Fruit fly (Drosophila melanogaster) whole organism, embryonic: ENCODE measurements around the gene FipoQ.

Source experiments
- ATbp ChIP-seq: fragments of 200-800 bp; sonication (Bioruptor generic); optimal IDR thresholded peaks from 2 replicates; lab custom pipeline; 2017; ENCODE audit warnings: missing biosample characterization, mild to moderate bottlenecking, missing genetic modification characterization, missing genetic modification reagents
- Bgb ChIP-seq: fragments of 200-800 bp; sonication (Bioruptor generic); IDR thresholded peaks from 2 replicates; pipeline ENCODE4 v1.3.6; 2022; ENCODE audit warnings: missing biosample characterization, missing genetic modification characterization; ENCODE audit not compliant: partially characterized antibody
- CG10462 ChIP-seq: fragments of 200-800 bp; sonication (Bioruptor generic); optimal IDR thresholded peaks from 2 replicates; lab custom pipeline; 2016; ENCODE audit warnings: missing biosample characterization, missing genetic modification characterization
- CG10565 ChIP-seq: fragments of 200-800 bp; sonication (Bioruptor generic); optimal IDR thresholded peaks from 3 replicates; lab custom pipeline; 2016; ENCODE audit warnings: missing biosample characterization, mild to moderate bottlenecking, missing genetic modification characterization
- CG11456 ChIP-seq: fragments of 200-800 bp; sonication (Bioruptor generic); IDR thresholded peaks from 3 replicates; pipeline ENCODE4 v1.3.6; 2022; ENCODE audit warnings: missing biosample characterization, missing genetic modification characterization
- CG12071 ChIP-seq: fragments of 200-800 bp; sonication (Bioruptor generic); optimal IDR thresholded peaks from 3 replicates; lab custom pipeline; 2018; ENCODE audit warnings: missing biosample characterization, mild to moderate bottlenecking, missing genetic modification characterization
- CG1233 ChIP-seq: fragments of 200-800 bp; sonication (Bioruptor generic); optimal IDR thresholded peaks from 4 replicates; lab custom pipeline; 2018; ENCODE audit warnings: missing biosample characterization, mild to moderate bottlenecking, missing genetic modification characterization
- CG12744 ChIP-seq: fragments of 200-800 bp; sonication (Bioruptor generic); optimal IDR thresholded peaks from 2 replicates; lab custom pipeline; 2016; ENCODE audit warnings: missing biosample characterization, missing genetic modification characterization
- CG14050 ChIP-seq: fragments of 200-800 bp; sonication (Bioruptor generic); IDR thresholded peaks from 3 replicates; pipeline ENCODE4 v1.3.6; 2022; ENCODE audit warnings: missing biosample characterization, missing genetic modification characterization
- CG14441 ChIP-seq: fragments of 200-800 bp; sonication (Bioruptor generic); IDR thresholded peaks from 2 replicates; pipeline ENCODE4 v1.3.6; 2022; ENCODE audit warnings: missing biosample characterization, missing genetic modification characterization
- CG2875 ChIP-seq: fragments of 200-800 bp; sonication (Bioruptor generic); optimal IDR thresholded peaks from 2 replicates; lab custom pipeline; 2017; ENCODE audit warnings: missing biosample characterization, mild to moderate bottlenecking, missing genetic modification characterization, missing genetic modification reagents
- CG3065 ChIP-seq: fragments of 200-800 bp; sonication (Bioruptor generic); optimal IDR thresholded peaks from 2 replicates; lab custom pipeline; 2016; ENCODE audit warnings: missing biosample characterization, missing genetic modification characterization
- CG4282 ChIP-seq: fragments of 200-800 bp; sonication (Bioruptor generic); optimal IDR thresholded peaks from 2 replicates; lab custom pipeline; 2016; ENCODE audit warnings: missing biosample characterization, missing genetic modification characterization
- CG43689 ChIP-seq: fragments of 200-800 bp; sonication (Bioruptor generic); IDR thresholded peaks from 2 replicates; pipeline ENCODE4 v1.3.6; 2022; ENCODE audit warnings: missing biosample characterization, missing genetic modification characterization
- CG4707 ChIP-seq: fragments of 200-800 bp; sonication (Bioruptor generic); optimal IDR thresholded peaks from 2 replicates; lab custom pipeline; 2018; ENCODE audit warnings: missing biosample characterization, mild to moderate bottlenecking, missing genetic modification characterization, moderate library complexity
- CG6175 ChIP-seq: fragments of 200-800 bp; sonication (Bioruptor generic); IDR thresholded peaks from 3 replicates; pipeline ENCODE4 v1.3.6; 2022; ENCODE audit warnings: missing biosample characterization, missing genetic modification characterization
- CG8765 ChIP-seq: fragments of 200-800 bp; sonication (Bioruptor generic); IDR thresholded peaks from 2 replicates; pipeline ENCODE4 v1.3.6; 2022; ENCODE audit warnings: missing biosample characterization, missing genetic modification characterization
- CG9797 ChIP-seq: fragments of 200-800 bp; sonication (Bioruptor generic); optimal IDR thresholded peaks from 3 replicates; lab custom pipeline; 2018; ENCODE audit warnings: missing biosample characterization, mild to moderate bottlenecking, missing genetic modification characterization
- CkIIα-i1 ChIP-seq: fragments of 200-800 bp; sonication (Bioruptor generic); IDR thresholded peaks from 2 replicates; pipeline ENCODE4 v1.3.6; 2022; ENCODE audit warnings: missing biosample characterization, missing genetic modification characterization
- Dll ChIP-seq: fragments of 200-800 bp; sonication (Bioruptor generic); IDR thresholded peaks from 4 replicates; pipeline ENCODE4 v1.3.6; 2022; ENCODE audit warnings: missing biosample characterization, missing genetic modification characterization; ENCODE audit not compliant: partially characterized antibody
- Doc3 ChIP-seq: fragments of 200-800 bp; sonication (Bioruptor generic); IDR thresholded peaks from 3 replicates; pipeline ENCODE4 v1.3.6; 2022; ENCODE audit warnings: missing biosample characterization, missing genetic modification characterization; ENCODE audit not compliant: partially characterized antibody
- Dp ChIP-seq: fragments of 200-800 bp; sonication (Bioruptor generic); optimal IDR thresholded peaks from 2 replicates; lab custom pipeline; 2018; ENCODE audit warnings: missing biosample characterization, mild to moderate bottlenecking, missing genetic modification characterization, moderate library complexity
- GATAe ChIP-seq: fragments of 200-800 bp; sonication (Bioruptor generic); conservative IDR thresholded peaks from 2 replicates; pipeline ENCODE4 v1.3.6; 2022; ENCODE audit warnings: missing biosample characterization, missing genetic modification characterization
- H2.0 ChIP-seq: fragments of 200-800 bp; sonication (Bioruptor generic); IDR thresholded peaks from 2 replicates; pipeline ENCODE4 v1.3.6; 2022; ENCODE audit warnings: missing biosample characterization, missing genetic modification characterization
- HLH54F ChIP-seq: fragments of 200-800 bp; sonication (Bioruptor generic); optimal IDR thresholded peaks from 3 replicates; lab custom pipeline; 2016; ENCODE audit warnings: missing biosample characterization, missing genetic modification characterization
- HmgD ChIP-seq: fragments of 200-800 bp; sonication (Bioruptor generic); optimal IDR thresholded peaks from 3 replicates; lab custom pipeline; 2016; ENCODE audit warnings: missing biosample characterization, missing genetic modification characterization
- Hr51 ChIP-seq, 2 experiments: fragments of 200-800 bp; sonication (Bioruptor generic); optimal IDR thresholded peaks; 2 replicates in 1 of 2; 3 replicates in 1 of 2; lab custom pipeline; 2016 to 2018; ENCODE audit warnings: missing biosample characterization in 2 of 2, missing genetic modification characterization in 2 of 2, mild to moderate bottlenecking in 1 of 2, moderate library complexity in 1 of 2
- Kr ChIP-seq: fragments of 200-800 bp; sonication (Bioruptor generic); optimal IDR thresholded peaks from 2 replicates; lab custom pipeline; 2017; ENCODE audit warnings: missing biosample characterization, mild to moderate bottlenecking, missing genetic modification characterization
- NfI ChIP-seq: fragments of 200-800 bp; sonication (Bioruptor generic); optimal IDR thresholded peaks from 3 replicates; lab custom pipeline; 2018; ENCODE audit warnings: missing biosample characterization, mild to moderate bottlenecking, missing genetic modification characterization, moderate library complexity
- Oaz ChIP-seq: fragments of 200-800 bp; sonication (Bioruptor generic); IDR thresholded peaks from 2 replicates; pipeline ENCODE4 v1.3.6; 2022; ENCODE audit warnings: missing biosample characterization, missing genetic modification characterization
- Poxn ChIP-seq: fragments of 200-800 bp; sonication (Bioruptor generic); IDR thresholded peaks from 2 replicates; pipeline ENCODE4 v1.3.6; 2022; ENCODE audit warnings: missing biosample characterization, missing genetic modification characterization
- ac ChIP-seq: fragments of 200-800 bp; sonication (Bioruptor generic); optimal IDR thresholded peaks from 3 replicates; lab custom pipeline; 2017; ENCODE audit warnings: missing biosample characterization, mild to moderate bottlenecking, missing genetic modification characterization
- ap ChIP-seq: fragments of 200-800 bp; sonication (Bioruptor generic); IDR thresholded peaks from 2 replicates; pipeline ENCODE4 v1.3.6; 2022; ENCODE audit warnings: missing biosample characterization, missing genetic modification characterization
- ase ChIP-seq: fragments of 200-800 bp; sonication (Bioruptor generic); IDR thresholded peaks from 3 replicates; pipeline ENCODE4 v1.3.6; 2022; ENCODE audit warnings: missing biosample characterization, missing genetic modification characterization
- bab2 ChIP-seq: fragments of 200-800 bp; sonication (Bioruptor generic); optimal IDR thresholded peaks from 2 replicates; lab custom pipeline; 2016; ENCODE audit warnings: missing biosample characterization, missing genetic modification characterization
- cato ChIP-seq: fragments of 200-800 bp; sonication (Bioruptor generic); optimal IDR thresholded peaks from 2 replicates; lab custom pipeline; 2016; ENCODE audit warnings: missing biosample characterization, missing genetic modification characterization, borderline replicate concordance
- dmrt99B ChIP-seq: fragments of 200-800 bp; sonication (Bioruptor generic); optimal IDR thresholded peaks from 2 replicates; lab custom pipeline; 2018; ENCODE audit warnings: missing biosample characterization, mild to moderate bottlenecking, missing genetic modification characterization, moderate library complexity
- fu2 ChIP-seq: fragments of 200-800 bp; sonication (Bioruptor generic); optimal IDR thresholded peaks from 2 replicates; lab custom pipeline; 2016; ENCODE audit warnings: missing biosample characterization, missing genetic modification characterization
- gt ChIP-seq: fragments of 200-800 bp; sonication (Bioruptor generic); IDR thresholded peaks from 2 replicates; pipeline ENCODE4 v1.3.6; 2022; ENCODE audit warnings: missing biosample characterization, missing genetic modification characterization
- hth ChIP-seq: fragments of >200 bp; optimal IDR thresholded peaks from 2 replicates; lab custom pipeline; 2017; ENCODE audit warnings: inconsistent platforms
- jigr1 ChIP-seq: fragments of 200-800 bp; sonication (Bioruptor generic); IDR thresholded peaks from 3 replicates; pipeline ENCODE4 v1.3.6; 2022; ENCODE audit warnings: missing biosample characterization, missing genetic modification characterization
- luna ChIP-seq: fragments of 200-800 bp; sonication (Bioruptor generic); optimal IDR thresholded peaks from 2 replicates; lab custom pipeline; 2016; ENCODE audit warnings: missing biosample characterization, missing genetic modification characterization
- pita ChIP-seq: fragments of 200-800 bp; sonication (Bioruptor generic); optimal IDR thresholded peaks from 2 replicates; lab custom pipeline; 2017; ENCODE audit warnings: missing biosample characterization, mild to moderate bottlenecking, missing genetic modification characterization
- pum ChIP-seq: fragments of 200-800 bp; sonication (Bioruptor generic); optimal IDR thresholded peaks from 2 replicates; lab custom pipeline; 2016; ENCODE audit warnings: missing biosample characterization, missing genetic modification characterization
- pzg ChIP-seq: fragments of 200-800 bp; sonication (Bioruptor generic); optimal IDR thresholded peaks from 3 replicates; lab custom pipeline; 2018; ENCODE audit warnings: missing biosample characterization, mild to moderate bottlenecking, missing genetic modification characterization, moderate library complexity
- ro ChIP-seq: fragments of 200-800 bp; sonication (Bioruptor generic); IDR thresholded peaks from 2 replicates; pipeline ENCODE4 v1.3.6; 2022; ENCODE audit warnings: missing biosample characterization, missing genetic modification characterization
- row ChIP-seq: fragments of 200-800 bp; sonication (Bioruptor generic); IDR thresholded peaks from 3 replicates; pipeline ENCODE4 v1.3.6; 2022; ENCODE audit warnings: missing biosample characterization, missing genetic modification characterization
- slp2 ChIP-seq: fragments of 200-800 bp; sonication (Bioruptor generic); optimal IDR thresholded peaks from 2 replicates; lab custom pipeline; 2016; ENCODE audit warnings: missing biosample characterization, missing genetic modification characterization
- sob ChIP-seq: fragments of 200-800 bp; sonication (Bioruptor generic); IDR thresholded peaks from 2 replicates; pipeline ENCODE4 v1.3.6; 2022; ENCODE audit warnings: missing biosample characterization, missing genetic modification characterization
- tap ChIP-seq: fragments of 200-800 bp; optimal IDR thresholded peaks from 3 replicates; lab custom pipeline; 2019; ENCODE audit warnings: missing biosample characterization, mild to moderate bottlenecking, missing genetic modification characterization, moderate library complexity
- vvl ChIP-seq: fragments of 200-800 bp; sonication (Bioruptor generic); IDR thresholded peaks from 2 replicates; pipeline ENCODE4 v1.3.6; 2022; ENCODE audit warnings: missing biosample characterization, missing genetic modification characterization

The FipoQ gene

DNA sequence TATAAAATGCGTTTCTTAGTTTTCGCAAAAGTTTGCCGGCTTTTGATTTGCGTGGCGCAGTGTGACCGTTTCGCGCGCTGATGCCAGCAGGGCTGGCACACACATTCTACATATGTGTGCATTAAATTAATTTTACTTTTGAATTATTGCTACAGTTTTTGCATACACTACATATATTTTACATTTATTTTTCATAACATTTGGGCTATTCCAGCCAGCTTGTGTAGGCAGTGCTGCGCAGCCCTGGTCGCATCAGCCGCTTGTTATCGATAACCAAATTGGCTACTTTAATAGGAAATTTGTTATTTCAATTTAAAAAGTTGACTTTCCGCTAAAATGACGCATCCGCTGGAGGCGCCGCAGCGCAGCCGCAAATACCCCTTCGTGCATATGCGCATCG, 5.4 kb upstream of the FipoQ start, which contains the start of the genes CG2321 and CG2006 (continued):
- TF ChIP-seq Doc3 (GFP tag; lab: Robert Waterston, UW) (peak; percentile 48; the same call in 1 of the 3 replicates), CG1233 (GFP tag; lab: Kevin White, UChicago) (no peak), CG4282 (peak; percentile 6), GATAe (GFP tag; lab: Robert Waterston, UW) (no peak), HLH54F (GFP tag; lab: Kevin White, UChicago) (peak; percentile 52), pita (GFP tag; lab: Kevin White, UChicago) (no peak), fu2 (GFP tag; lab: Kevin White, UChicago) (peak; percentile 11), Oaz (GFP tag; lab: Robert Waterston, UW) (no peak), CG9797 (GFP tag; lab: Kevin White, UChicago) (peak; percentile 92), CG3065 (GFP tag; lab: Kevin White, UChicago) (peak; percentile 19), CG12744 (GFP tag; lab: Kevin White, UChicago) (peak; percentile 37), ac (GFP tag; lab: Kevin White, UChicago) (no peak), Poxn (GFP tag; lab: Robert Waterston, UW) (no peak), CG10462 (no peak), ase (GFP tag; lab: Robert Waterston, UW) (0 out of 3 replicates have a peak, but pooled peaks have one; percentile 37), CG14441 (GFP tag; lab: Robert Waterston, UW) (peak; percentile 36; the same call in 1 of the 2 replicates), ATbp (GFP tag; lab: Kevin White, UChicago) (no peak), CG2875 (GFP tag; lab: Kevin White, UChicago) (peak; percentile 23), Dp (GFP tag; lab: Kevin White, UChicago) (peak; percentile 79), sob (GFP tag; lab: Robert Waterston, UW) (peak; percentile 55), CG4707 (GFP tag; lab: Kevin White, UChicago) (no peak), tap (tag; lab: Kevin White, UChicago) (no peak), vvl (GFP tag; lab: Robert Waterston, UW) (peak; percentile 89), luna (GFP tag; lab: Kevin White, UChicago) (no peak), gt (GFP tag; lab: Robert Waterston, UW) (no peak), NfI (GFP tag; lab: Kevin White, UChicago) (peak; percentile 50), row (GFP tag; lab: Robert Waterston, UW) (peak; percentile 77), cato (GFP tag; lab: Kevin White, UChicago) (no peak), ap (GFP tag; lab: Robert Waterston, UW) (0 out of 2 replicates have a peak, but pooled peaks have one; percentile 7), ro (no peak), CG12071 (GFP tag; lab: Kevin White, UChicago) (no peak), pum (peak; percentile 48), CG6175 (peak; percentile 13; the same call in 1 of the 3 replicates), CG43689 (GFP tag; lab: Robert Waterston, UW) (no peak), jigr1 (GFP tag; lab: Robert Waterston, UW) (no peak), CG10565 (GFP tag; lab: Kevin White, UChicago) (no peak), CG14050 (GFP tag; lab: Robert Waterston, UW) (peak; percentile 40; the same call in 2 of the 3 replicates), CG11456 (GFP tag; lab: Robert Waterston, UW) (no peak), hth (no peak), Hr51 (GFP tag; optimal IDR thresholded peaks at IDR 0.05; lab: Kevin White, UChicago) (peak in 1 of 2 experiments; percentile 15), Dll (peak; percentile 64; the same call in 3 of the 4 replicates), pzg (GFP tag; lab: Kevin White, UChicago) (peak; percentile 93), Bgb (GFP tag; lab: Robert Waterston, UW) (peak; percentile 82), H2.0 (GFP tag; lab: Robert Waterston, UW) (0 out of 2 replicates have a peak, but pooled peaks have one; percentile 47), bab2 (GFP tag; lab: Kevin White, UChicago) (peak; percentile 52), dmrt99B (no peak), CkIIα-i1 (GFP tag; lab: Robert Waterston, UW) (no peak), Kr (no peak), HmgD (GFP tag; lab: Kevin White, UChicago) (peak; percentile 40), CG8765 (GFP tag; lab: Robert Waterston, UW) (peak; percentile 65), slp2 (peak; percentile 12)
